Fruit fly (Drosophila melanogaster) whole organism, pupa: ENCODE results near the gene CG14082.

Experiments used
- CG10348 ChIP-seq: fragments of 200-800 bp; sonication (Bioruptor generic); IDR thresholded peaks from 2 replicates; pipeline ENCODE4 v1.3.6; 2022; ENCODE audit warnings: missing biosample characterization, missing genetic modification characterization
- CG12605 ChIP-seq: fragments of 200-800 bp; sonication (Bioruptor generic); IDR thresholded peaks from 2 replicates; pipeline ENCODE4 v1.3.6; 2022; ENCODE audit warnings: missing biosample characterization, missing genetic modification characterization
- CG13204 ChIP-seq: fragments of 200-800 bp; sonication (Bioruptor generic); optimal IDR thresholded peaks from 2 replicates; lab custom pipeline; 2018; ENCODE audit warnings: missing biosample characterization, mild to moderate bottlenecking, missing genetic modification characterization, moderate library complexity
- CG14655 ChIP-seq: fragments of 200-800 bp; sonication (Bioruptor generic); optimal IDR thresholded peaks from 3 replicates; lab custom pipeline; 2017; ENCODE audit warnings: mild to moderate bottlenecking, missing biosample characterization, missing genetic modification reagents, missing genetic modification characterization
- CG15710 ChIP-seq: fragments of 200-800 bp; sonication (Bioruptor generic); optimal IDR thresholded peaks from 2 replicates; lab custom pipeline; 2018; ENCODE audit warnings: missing biosample characterization, mild to moderate bottlenecking, missing genetic modification characterization, moderate library complexity
- CG17806 ChIP-seq: fragments of 200-800 bp; sonication (Bioruptor generic); optimal IDR thresholded peaks from 2 replicates; lab custom pipeline; 2018; ENCODE audit warnings: missing biosample characterization, mild to moderate bottlenecking, missing genetic modification characterization, moderate library complexity
- CG32121 ChIP-seq: fragments of 200-800 bp; sonication (Bioruptor generic); IDR thresholded peaks from 2 replicates; pipeline ENCODE4 v1.3.6; 2022; ENCODE audit warnings: missing biosample characterization, missing genetic modification characterization
- CG34367 ChIP-seq: fragments of 200-800 bp; sonication (Bioruptor generic); optimal IDR thresholded peaks from 2 replicates; lab custom pipeline; 2018; ENCODE audit warnings: missing biosample characterization, mild to moderate bottlenecking, missing genetic modification characterization
- CG4496 ChIP-seq: fragments of 200-800 bp; sonication (Bioruptor generic); IDR thresholded peaks from 3 replicates; pipeline ENCODE4 v1.3.6; 2022; ENCODE audit warnings: missing biosample characterization, missing genetic modification characterization
- CG8159 ChIP-seq: fragments of 200-800 bp; sonication (Bioruptor generic); optimal IDR thresholded peaks from 3 replicates; lab custom pipeline; 2018; ENCODE audit warnings: missing biosample characterization, mild to moderate bottlenecking, missing genetic modification characterization, moderate library complexity
- CG8301 ChIP-seq: fragments of 200-800 bp; sonication (Bioruptor generic); optimal IDR thresholded peaks from 2 replicates; lab custom pipeline; 2018; ENCODE audit warnings: missing biosample characterization, mild to moderate bottlenecking, missing genetic modification characterization
- CG9948 ChIP-seq: fragments of 200-800 bp; sonication (Bioruptor generic); optimal IDR thresholded peaks from 2 replicates; lab custom pipeline; 2018; ENCODE audit warnings: missing biosample characterization, mild to moderate bottlenecking, missing genetic modification characterization, moderate library complexity
- D1 ChIP-seq: fragments of 200-800 bp; sonication (Bioruptor generic); optimal IDR thresholded peaks from 2 replicates; lab custom pipeline; 2018; ENCODE audit warnings: missing biosample characterization, mild to moderate bottlenecking, missing genetic modification characterization, moderate library complexity
- EcR ChIP-seq: fragments of 200-800 bp; sonication (Bioruptor generic); optimal IDR thresholded peaks from 3 replicates; lab custom pipeline; 2019; ENCODE audit warnings: missing biosample characterization, missing genetic modification characterization, mild to moderate bottlenecking, moderate library complexity, missing genetic modification reagents
- Ets98B ChIP-seq: fragments of 200-800 bp; sonication (Bioruptor generic); IDR thresholded peaks from 2 replicates; pipeline ENCODE4 v1.3.6; 2022; ENCODE audit warnings: missing biosample characterization, missing genetic modification characterization
- Pif1A ChIP-seq: fragments of 200-800 bp; sonication (Bioruptor generic); optimal IDR thresholded peaks from 3 replicates; lab custom pipeline; 2016; ENCODE audit warnings: missing biosample characterization, missing genetic modification characterization
- Pif1B ChIP-seq: fragments of 200-800 bp; sonication (Bioruptor generic); optimal IDR thresholded peaks from 3 replicates; lab custom pipeline; 2016; ENCODE audit warnings: missing biosample characterization, missing genetic modification characterization
- Snoo ChIP-seq: fragments of 200-800 bp; sonication (Bioruptor generic); optimal IDR thresholded peaks from 3 replicates; lab custom pipeline; 2017; ENCODE audit warnings: missing biosample characterization, mild to moderate bottlenecking, missing genetic modification characterization, inconsistent platforms
- fd96Ca ChIP-seq: fragments of 200-800 bp; sonication (Bioruptor generic); IDR thresholded peaks from 3 replicates; pipeline ENCODE4 v1.3.6; 2022; ENCODE audit warnings: missing biosample characterization, missing genetic modification characterization
- gl ChIP-seq: fragments of 200-800 bp; sonication (Bioruptor generic); optimal IDR thresholded peaks from 2 replicates; lab custom pipeline; 2018; ENCODE audit warnings: missing biosample characterization, mild to moderate bottlenecking, missing genetic modification characterization
- rn ChIP-seq: fragments of 200-800 bp; sonication (Bioruptor generic); IDR thresholded peaks from 2 replicates; pipeline ENCODE4 v1.3.6; 2022; ENCODE audit warnings: missing biosample characterization, missing genetic modification characterization

The CG14082 gene

DNA sequence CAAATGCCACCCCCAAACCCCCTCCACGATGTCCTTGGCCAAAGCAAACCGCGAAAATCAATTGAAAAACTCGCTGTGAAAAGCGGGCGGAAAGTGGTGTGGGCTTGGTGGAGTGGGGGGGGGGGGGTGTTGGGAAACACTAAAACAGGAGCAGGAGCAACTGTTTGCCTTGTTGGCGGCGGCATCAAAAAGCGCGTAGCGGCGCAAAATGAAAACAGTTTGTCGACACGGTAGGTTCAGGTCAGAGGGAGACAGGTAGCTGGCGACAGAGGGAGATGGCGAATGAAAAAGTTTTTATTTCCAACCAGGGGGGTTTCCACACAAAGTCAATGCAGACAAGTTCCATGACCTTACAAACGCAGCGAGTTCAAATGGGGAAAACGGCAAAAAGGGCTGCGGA lies 12.2 kb upstream of the CG14082 start:
- TF ChIP-seq EcR = peak; percentile 49
- TF ChIP-seq CG14655 (GFP tag; lab: Kevin White, UChicago) = no peak
- peak; percentile 7 for TF ChIP-seq CG13204 (GFP tag; lab: Kevin White, UChicago)
- TF ChIP-seq Pif1A (GFP tag; lab: Kevin White, UChicago) = no peak
- TF ChIP-seq rn (GFP tag; lab: Robert Waterston, UW) = no peak
- no peak for TF ChIP-seq Ets98B (GFP tag; lab: Robert Waterston, UW)
- no peak for TF ChIP-seq fd96Ca (GFP tag; lab: Robert Waterston, UW)
- no peak for TF ChIP-seq CG9948 (tag; lab: Kevin White, UChicago)
- TF ChIP-seq CG8301 (tag; lab: Kevin White, UChicago) = no peak
- TF ChIP-seq gl = no peak

DNA sequence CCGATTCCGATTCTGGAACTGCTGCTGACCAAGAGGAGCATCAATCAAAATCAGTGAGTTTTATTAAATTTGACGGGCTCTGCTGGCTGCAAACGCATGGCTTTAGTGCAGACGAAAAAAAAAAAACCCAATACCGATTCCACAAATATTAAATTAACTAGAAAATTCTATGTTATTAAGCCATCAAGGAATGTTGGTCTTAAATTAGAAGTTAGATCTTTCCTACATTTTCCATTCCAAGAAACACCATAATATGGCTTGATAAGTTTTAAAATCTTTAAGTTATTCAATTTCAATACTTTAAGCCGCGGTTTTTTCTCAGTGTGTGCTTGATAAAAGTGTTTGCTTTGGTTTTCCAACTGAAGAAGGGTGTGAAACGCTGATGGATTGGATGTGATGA lies 8.4 kb upstream of the CG14082 start:
- TF ChIP-seq CG15710 (no peak), CG32121 (no peak), CG17806 (tag; lab: Kevin White, UChicago) (peak; percentile 14)

DNA sequence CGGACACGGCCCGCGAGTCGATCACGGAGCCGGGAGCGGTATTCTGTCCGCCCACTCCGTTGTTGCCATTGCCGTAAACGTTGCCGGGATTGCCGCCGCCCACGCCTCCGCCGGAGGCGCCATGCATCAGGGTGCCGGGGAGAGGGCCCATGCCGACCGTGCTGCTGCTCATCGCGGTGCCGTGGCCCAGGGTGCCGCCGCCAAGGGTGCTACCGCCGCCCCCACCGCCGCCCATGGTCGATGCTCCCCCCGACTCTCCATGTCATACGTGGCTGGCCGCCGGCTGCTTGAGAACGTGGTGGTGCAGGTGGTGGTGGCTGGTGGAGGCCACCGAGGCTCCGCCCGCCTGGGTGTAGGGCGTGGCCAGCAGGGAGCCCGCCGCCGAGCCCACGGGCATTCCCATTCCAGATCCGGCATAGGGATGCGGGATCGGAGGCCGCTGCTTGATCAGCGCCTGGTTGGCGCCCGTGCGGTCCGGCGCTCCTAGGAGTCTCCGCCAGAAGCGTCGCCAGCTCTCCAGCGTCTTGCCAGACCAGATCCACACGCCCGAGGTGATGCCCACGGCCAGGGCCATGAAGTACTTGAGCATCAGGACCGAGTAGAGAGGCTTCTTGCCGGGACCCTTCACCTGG lies 5.3 kb upstream of the CG14082 start:
- no peak for TF ChIP-seq Ets98B (GFP tag; lab: Robert Waterston, UW)
- no peak for TF ChIP-seq CG14655 (GFP tag; lab: Kevin White, UChicago)
- no peak for TF ChIP-seq EcR
- no peak for TF ChIP-seq gl
- TF ChIP-seq CG8301 (tag; lab: Kevin White, UChicago) = no peak
- TF ChIP-seq CG34367 (tag; lab: Kevin White, UChicago) = no peak
- no peak for TF ChIP-seq CG9948 (tag; lab: Kevin White, UChicago)
- no peak for TF ChIP-seq CG32121
- no peak for TF ChIP-seq CG8159 (tag; lab: Kevin White, UChicago)
- TF ChIP-seq Pif1A (GFP tag; lab: Kevin White, UChicago) = no peak
- no peak for TF ChIP-seq CG12605 (GFP tag; lab: Robert Waterston, UW)
- no peak for TF ChIP-seq CG13204 (GFP tag; lab: Kevin White, UChicago)
- TF ChIP-seq Pif1B = no peak
- no peak for TF ChIP-seq CG15710
- TF ChIP-seq CG10348 (GFP tag; lab: Robert Waterston, UW) = no peak
- TF ChIP-seq fd96Ca (GFP tag; lab: Robert Waterston, UW) = no peak
- TF ChIP-seq Snoo (tag; lab: Kevin White, UChicago) = no peak

DNA sequence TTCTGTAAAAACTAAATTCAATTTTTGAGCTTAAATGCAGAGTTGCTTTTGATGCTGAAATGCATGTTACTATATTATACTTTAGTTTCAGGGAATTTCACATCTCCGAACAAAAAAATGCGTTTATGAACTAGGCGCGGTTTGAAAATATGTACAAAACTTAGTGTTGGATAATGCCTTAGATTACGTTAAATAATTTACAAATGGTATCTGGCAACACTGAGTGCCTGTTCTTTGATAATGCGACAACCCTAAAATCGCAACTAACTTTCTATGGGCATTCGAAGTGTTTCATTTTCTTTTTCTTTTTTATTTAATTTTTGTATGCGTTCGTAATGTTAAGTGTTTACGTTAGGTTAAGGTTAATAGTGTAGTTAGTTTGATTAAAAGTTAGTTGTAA lies 3.8 kb upstream of the CG14082 start:
- TF ChIP-seq gl (no peak), Pif1A (GFP tag; lab: Kevin White, UChicago) (no peak), CG4496 (GFP tag; lab: Robert Waterston, UW) (no peak), CG34367 (tag; lab: Kevin White, UChicago) (no peak), CG10348 (GFP tag; lab: Robert Waterston, UW) (no peak), Ets98B (GFP tag; lab: Robert Waterston, UW) (no peak), CG8301 (tag; lab: Kevin White, UChicago) (no peak), Pif1B (no peak)

DNA sequence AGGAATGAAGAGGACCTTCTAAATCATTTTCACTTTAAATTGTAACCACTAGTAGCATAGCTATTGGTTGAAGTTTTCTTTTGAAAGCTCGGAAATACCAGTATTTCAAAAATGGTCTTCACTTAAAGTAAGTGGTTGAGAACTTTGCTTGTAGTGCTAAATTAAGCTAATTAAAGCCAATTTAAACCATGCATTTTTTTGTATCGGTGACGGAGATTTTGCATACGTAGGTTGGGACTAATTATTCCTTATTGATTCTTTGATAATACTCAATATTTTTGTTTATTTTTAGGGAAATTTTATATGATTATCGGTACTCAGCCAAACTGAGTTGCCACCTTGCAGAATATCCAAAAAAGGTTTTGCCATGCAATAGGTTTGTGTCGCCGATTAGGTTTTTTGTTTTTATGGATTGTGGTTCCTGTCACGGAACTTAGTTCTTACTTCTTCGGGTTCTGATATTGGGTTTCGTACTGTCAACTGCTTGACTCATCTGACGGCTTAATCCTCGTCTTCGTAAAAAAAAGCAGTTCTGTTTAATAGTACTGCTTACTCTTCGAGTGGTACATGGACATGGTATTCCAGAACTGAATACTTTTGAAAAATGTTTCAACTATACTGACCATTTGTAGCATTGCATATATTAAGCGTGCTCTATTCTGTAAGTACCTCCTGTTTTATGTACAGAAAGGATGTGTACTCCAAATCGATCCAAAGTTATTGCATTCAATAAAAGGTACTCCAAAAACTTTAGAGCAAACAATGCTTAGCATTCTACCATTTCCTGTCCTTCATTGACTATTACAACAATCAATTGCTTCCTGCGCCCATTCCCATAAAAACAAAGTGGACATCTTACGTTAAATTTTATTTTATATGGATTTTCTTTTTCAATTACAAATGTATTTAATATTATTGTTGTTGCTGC lies 1.6 kb upstream of the CG14082 start:
- TF ChIP-seq CG12605 (GFP tag; lab: Robert Waterston, UW) (no peak), fd96Ca (GFP tag; lab: Robert Waterston, UW) (no peak), D1 (tag; lab: Kevin White, UChicago) (peak; percentile 52)

DNA sequence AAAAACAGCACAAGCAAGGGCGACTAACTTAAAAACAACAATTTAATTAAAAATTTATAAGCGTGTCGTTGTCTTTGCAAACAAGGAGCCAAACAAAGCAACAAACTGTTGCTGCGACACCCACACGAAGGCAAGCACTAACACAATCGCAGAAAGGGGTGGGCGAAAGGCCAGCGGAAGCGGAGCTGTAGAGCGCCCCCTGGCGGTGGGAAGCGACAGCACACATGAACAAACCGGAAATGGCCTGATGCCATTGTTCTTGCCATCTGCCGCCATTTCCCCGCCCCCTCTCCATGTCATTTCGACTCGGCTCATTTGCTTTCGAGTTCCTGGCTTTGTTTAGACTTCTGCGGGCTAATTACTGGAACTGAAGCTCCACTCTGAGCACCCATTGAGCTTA lies 6.2 kb downstream of the CG14082 start:
- no peak for TF ChIP-seq CG32121
- TF ChIP-seq CG17806 (tag; lab: Kevin White, UChicago) = no peak
- no peak for TF ChIP-seq Ets98B (GFP tag; lab: Robert Waterston, UW)
- no peak for TF ChIP-seq CG14655 (GFP tag; lab: Kevin White, UChicago)
- no peak for TF ChIP-seq CG8301 (tag; lab: Kevin White, UChicago)

DNA sequence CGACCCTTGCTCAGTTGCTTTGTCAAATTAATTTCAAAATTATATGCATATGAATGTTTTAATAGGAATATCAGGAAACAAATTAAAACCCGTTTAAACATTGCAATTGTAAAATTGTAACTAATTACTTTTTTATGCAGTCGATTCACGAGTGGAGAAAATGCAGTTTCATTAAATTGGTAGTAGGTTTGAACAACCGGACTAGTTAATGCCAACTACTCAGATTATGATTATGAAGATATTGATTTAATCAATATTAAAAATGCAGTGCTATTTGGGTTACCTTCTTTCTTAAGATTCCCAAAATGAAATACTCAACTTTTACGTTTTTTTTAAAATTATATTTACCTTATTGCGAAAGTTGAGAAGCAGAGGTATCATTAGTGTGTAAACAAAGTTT lies 9.2 kb downstream of the CG14082 start, which contains the start of gene Spn75F:
TSS of gene Spn75F (minus strand) at position 101 of the 400 bp plus-strand sequence.
- TF ChIP-seq Ets98B (GFP tag; lab: Robert Waterston, UW) (no peak), CG32121 (no peak), CG4496 (GFP tag; lab: Robert Waterston, UW) (no peak), CG12605 (GFP tag; lab: Robert Waterston, UW) (no peak), CG10348 (GFP tag; lab: Robert Waterston, UW) (no peak), Snoo (tag; lab: Kevin White, UChicago) (no peak), CG8301 (tag; lab: Kevin White, UChicago) (no peak), CG15710 (no peak), CG34367 (tag; lab: Kevin White, UChicago) (no peak), CG13204 (GFP tag; lab: Kevin White, UChicago) (no peak), CG17806 (tag; lab: Kevin White, UChicago) (no peak), CG14655 (GFP tag; lab: Kevin White, UChicago) (no peak), EcR (no peak), rn (GFP tag; lab: Robert Waterston, UW) (no peak), gl (no peak), CG8159 (tag; lab: Kevin White, UChicago) (no peak), D1 (tag; lab: Kevin White, UChicago) (no peak), fd96Ca (GFP tag; lab: Robert Waterston, UW) (no peak), Pif1A (GFP tag; lab: Kevin White, UChicago) (no peak)
